Fruit fly (Drosophila melanogaster): ENCODE measurements around the gene Or24a.

The Or24a gene

DNA sequence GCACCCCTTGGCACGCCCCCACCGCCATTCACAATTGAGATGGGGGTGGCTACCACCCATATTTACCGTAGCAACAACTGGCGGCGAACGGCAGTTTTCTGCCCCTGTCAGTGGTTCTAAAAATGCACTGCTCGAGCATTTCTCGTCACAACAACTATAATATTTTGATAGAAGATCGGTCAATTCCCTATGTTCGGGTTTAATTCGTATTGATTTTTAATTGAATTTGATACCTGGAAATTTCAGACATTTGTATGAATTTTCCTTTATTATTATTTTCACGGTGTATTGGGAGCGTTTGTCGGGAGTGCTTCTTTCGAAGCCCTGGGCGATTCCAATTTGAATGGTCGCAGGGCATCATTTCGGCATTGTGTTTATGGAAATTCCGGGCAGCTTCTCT is 32.9 kb downstream of the Or24a start (continued):
- TF ChIP-seq CG3407 (GFP tag; optimal IDR thresholded peaks at IDR 0.05) (no peak), sqz (GFP tag; optimal IDR thresholded peaks at IDR 0.05) (peak; percentile 48), CG13894 (tag; optimal IDR thresholded peaks at IDR 0.05) (no peak), Trl (optimal IDR thresholded peaks at IDR 0.05) (no peak), Trl (GFP tag; optimal IDR thresholded peaks at IDR 0.05) (no peak), NK7.1 (GFP tag; optimal IDR thresholded peaks at IDR 0.05) (no peak), CG13296 (GFP tag; optimal IDR thresholded peaks at IDR 0.05) (peak; percentile 36), sens (GFP tag) (peak; percentile 37), zen (tag; optimal IDR thresholded peaks at IDR 0.05) (peak; percentile 7), salm (tag; optimal IDR thresholded peaks at IDR 0.05) (no peak), Bdp1 (GFP tag; optimal IDR thresholded peaks at IDR 0.05) (no peak), Pdp1 (GFP tag; optimal IDR thresholded peaks at IDR 0.05) (no peak), CG11398 (GFP tag; optimal IDR thresholded peaks at IDR 0.05) (no peak), ab (GFP tag; optimal IDR thresholded peaks at IDR 0.05) (no peak), Dref (GFP tag; IDR thresholded peaks at IDR 0.05) (no peak), CG30431 (GFP tag; optimal IDR thresholded peaks at IDR 0.05) (no peak), CG12391 (tag; optimal IDR thresholded peaks at IDR 0.05) (peak; percentile 12), fd102C (GFP tag; optimal IDR thresholded peaks at IDR 0.05) (no peak), ci (GFP tag; IDR thresholded peaks at IDR 0.05) (0 out of 3 replicates have a peak, but pooled peaks have one; percentile 46), her (GFP tag; optimal IDR thresholded peaks at IDR 0.05) (no peak), CG12659 (GFP tag; optimal IDR thresholded peaks at IDR 0.05) (no peak), corto (GFP tag; optimal IDR thresholded peaks at IDR 0.05) (no peak), CG31441 (GFP tag; IDR thresholded peaks at IDR 0.05) (peak; percentile 66), CG3281 (GFP tag; optimal IDR thresholded peaks at IDR 0.05) (peak; percentile 38), Antp (GFP tag; optimal IDR thresholded peaks at IDR 0.05) (no peak), insv (GFP tag; optimal IDR thresholded peaks at IDR 0.05) (no peak), ap (GFP tag; IDR thresholded peaks at IDR 0.05) (no peak), CG9727 (GFP tag; optimal IDR thresholded peaks at IDR 0.05) (peak; percentile 0), GATAe (GFP tag; conservative IDR thresholded peaks at IDR 0.05) (0 out of 2 replicates have a peak, but pooled peaks have one; percentile 28), grn (GFP tag; optimal IDR thresholded peaks at IDR 0.05) (no peak), crc (GFP tag; optimal IDR thresholded peaks at IDR 0.05) (no peak), CG13775 (GFP tag; optimal IDR thresholded peaks at IDR 0.05) (no peak), CG7839 (tag; optimal IDR thresholded peaks at IDR 0.05) (peak; percentile 35), peb (GFP tag; IDR thresholded peaks at IDR 0.05) (peak; percentile 44; the same call in 1 of the 2 replicates), ase (GFP tag; IDR thresholded peaks at IDR 0.05) (peak; percentile 70), lilli (GFP tag; optimal IDR thresholded peaks at IDR 0.05) (peak; percentile 41), Optix (GFP tag; IDR thresholded peaks at IDR 0.05) (no peak), ssp (GFP tag; IDR thresholded peaks at IDR 0.05) (no peak), CG10543 (GFP tag; optimal IDR thresholded peaks at IDR 0.05) (no peak), trem (tag; optimal IDR thresholded peaks at IDR 0.05) (peak; percentile 33), CG9215 (GFP tag; IDR thresholded peaks at IDR 0.05) (no peak; the same call in 1 of the 2 replicates), CG1233 (GFP tag; optimal IDR thresholded peaks at IDR 0.05) (peak; percentile 50), PHDP (tag; optimal IDR thresholded peaks at IDR 0.05) (peak; percentile 40), CG18764 (GFP tag; optimal IDR thresholded peaks at IDR 0.05) (peak; percentile 31), CG12769 (tag; optimal IDR thresholded peaks at IDR 0.05) (peak; percentile 18), pros (GFP tag; optimal IDR thresholded peaks at IDR 0.05) (no peak), MTF-1 (GFP tag; optimal IDR thresholded peaks at IDR 0.05; ENCODE audit: borderline replicate concordance) (peak; percentile 59), disco-r (GFP tag; optimal IDR thresholded peaks at IDR 0.05) (no peak), BtbVII (GFP tag; optimal IDR thresholded peaks at IDR 0.05) (peak; percentile 38), CG2116 (GFP tag; optimal IDR thresholded peaks at IDR 0.05) (no peak), eyg (GFP tag; optimal IDR thresholded peaks at IDR 0.05) (no peak), CG30020 (tag; optimal IDR thresholded peaks at IDR 0.05) (no peak)
